Worm (Caenorhabditis elegans) whole organism, midembryonic: ENCODE results near the gene pot-2.
A peak's percentile ranks its signal among the peaks of the same experiment; 100 is the strongest.

Experiments
- T22C8.4 ChIP-seq: fragments of 200-800 bp; sonication (Bioruptor generic); IDR thresholded peaks from 2 replicates; pipeline ENCODE4 v1.3.6; 2022; ENCODE audit warnings: missing genetic modification characterization, missing compliant biosample characterization
- cog-1 ChIP-seq: sonication (generic microtip); optimal IDR thresholded peaks from 2 replicates; lab custom pipeline; 2016; ENCODE audit warnings: missing genetic modification characterization, missing compliant biosample characterization
- flt-1 ChIP-seq: fragments of 200-800 bp; sonication (Bioruptor generic); IDR thresholded peaks from 2 replicates; pipeline ENCODE4 v1.3.6; 2022; ENCODE audit warnings: missing genetic modification characterization, missing compliant biosample characterization
- klf-2 ChIP-seq: fragments of 200-800 bp; sonication (Bioruptor generic); conservative IDR thresholded peaks from 2 replicates; pipeline ENCODE4 v1.3.6; 2022; ENCODE audit warnings: missing genetic modification reagents, missing genetic modification characterization, missing compliant biosample characterization
- med-1 ChIP-seq: sonication (generic microtip); optimal IDR thresholded peaks from 2 replicates; lab custom pipeline; 2017; ENCODE audit warnings: missing genetic modification characterization, mild to moderate bottlenecking, missing compliant biosample characterization, antibody characterized with exemption, missing genetic modification reagents; ENCODE audit not compliant: insufficient read depth
- ref-1 ChIP-seq: fragments of 200-800 bp; sonication (Bioruptor generic); conservative IDR thresholded peaks from 2 replicates; pipeline ENCODE4 v1.3.6; 2022; ENCODE audit warnings: missing genetic modification reagents, missing genetic modification characterization, missing compliant biosample characterization
- tab-1 ChIP-seq: fragments of 200-800 bp; sonication (Bioruptor generic); IDR thresholded peaks from 2 replicates; pipeline ENCODE4 v1.3.6; 2022; ENCODE audit warnings: missing genetic modification characterization, missing compliant biosample characterization
- ztf-23 ChIP-seq: fragments of 200-800 bp; sonication (Bioruptor generic); IDR thresholded peaks from 2 replicates; pipeline ENCODE4 v1.3.6; 2022; ENCODE audit warnings: missing genetic modification reagents, missing genetic modification characterization, missing compliant biosample characterization
- ztf-29 ChIP-seq: fragments of 200-800 bp; sonication (Bioruptor generic); IDR thresholded peaks from 2 replicates; pipeline ENCODE4 v1.3.6; 2022; ENCODE audit warnings: missing genetic modification reagents, missing genetic modification characterization, missing compliant biosample characterization

Gene pot-2

DNA sequence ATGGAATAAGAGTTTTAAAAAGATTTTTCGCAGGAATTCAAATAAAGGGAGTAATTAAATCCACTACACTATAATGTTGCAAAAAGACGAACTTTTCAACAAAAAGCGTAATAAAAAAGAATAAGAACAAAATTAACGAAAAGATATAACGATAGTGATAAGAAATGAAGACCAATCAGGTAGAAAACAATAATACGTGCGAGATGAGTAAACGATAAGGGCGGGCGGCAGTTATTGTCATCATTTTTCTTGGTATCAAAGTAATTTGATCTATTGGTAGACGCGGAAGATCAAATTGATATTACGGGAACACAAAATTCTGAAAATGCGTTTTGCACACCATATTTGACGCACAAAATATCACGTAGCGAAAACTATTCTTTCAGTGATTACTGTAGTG, 29.5 kb upstream of the pot-2 start:
- TF ChIP-seq klf-2 (GFP tag; lab: Robert Waterston, UW) (no peak), ztf-29 (GFP tag; lab: Robert Waterston, UW) (no peak), ztf-23 (no peak), cog-1 (no peak), med-1 (GFP tag; lab: Kevin White, UChicago) (no peak), flt-1 (GFP tag; lab: Robert Waterston, UW) (no peak), ref-1 (GFP tag; lab: Robert Waterston, UW) (no peak), T22C8.4 (no peak), tab-1 (GFP tag; lab: Robert Waterston, UW) (no peak)

DNA sequence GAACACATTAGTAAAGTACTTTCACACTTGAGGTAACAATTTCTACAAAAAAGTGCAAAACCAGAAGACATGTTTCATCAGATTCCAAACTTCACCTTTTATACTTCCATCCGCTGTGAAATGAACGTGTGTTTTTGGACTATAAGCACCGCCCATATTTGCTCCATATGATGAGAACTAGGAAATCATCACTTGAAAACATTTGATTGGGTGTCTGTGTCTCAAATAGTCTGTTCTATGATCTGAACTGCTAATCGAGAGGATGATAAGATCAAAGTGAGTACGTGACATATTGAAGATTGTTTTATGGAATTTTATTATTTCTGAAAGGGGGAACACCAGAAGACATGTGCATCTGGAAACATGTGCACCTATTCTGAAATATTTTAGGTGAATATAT, 28.6 kb upstream of the pot-2 start:
- TF ChIP-seq ref-1 (GFP tag; lab: Robert Waterston, UW) (no peak), med-1 (GFP tag; lab: Kevin White, UChicago) (no peak), cog-1 (no peak), ztf-23 (no peak), ztf-29 (GFP tag; lab: Robert Waterston, UW) (no peak), klf-2 (GFP tag; lab: Robert Waterston, UW) (no peak), T22C8.4 (no peak), tab-1 (GFP tag; lab: Robert Waterston, UW) (no peak), flt-1 (GFP tag; lab: Robert Waterston, UW) (no peak)

DNA sequence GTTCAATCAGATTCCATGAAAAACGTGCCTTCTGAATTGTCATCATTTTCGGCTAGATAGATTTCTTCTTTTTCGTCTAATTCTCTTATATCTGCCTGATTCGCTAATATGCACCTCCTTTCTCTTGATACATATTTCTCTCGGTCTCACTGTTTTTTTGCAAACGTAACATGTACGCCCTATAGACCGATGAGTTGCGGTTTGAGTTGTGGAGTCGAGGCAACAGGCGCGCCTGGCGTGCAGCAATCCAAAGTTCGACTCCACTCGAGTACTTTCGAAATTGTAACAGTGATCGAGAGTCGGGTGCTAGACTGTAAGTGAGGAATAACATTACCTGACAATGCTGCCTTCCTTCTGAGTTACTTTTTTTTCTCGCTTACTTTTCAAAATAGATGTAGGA, 27.2 kb upstream of the pot-2 start:
- peak; percentile 90 for TF ChIP-seq ztf-29 (GFP tag; lab: Robert Waterston, UW)
- TF ChIP-seq ztf-23, result peak; percentile 92
- TF ChIP-seq T22C8.4, result peak; percentile 87
- peak; percentile 82 for TF ChIP-seq ref-1 (GFP tag; lab: Robert Waterston, UW)
- peak; percentile 96 for TF ChIP-seq flt-1 (GFP tag; lab: Robert Waterston, UW)
- TF ChIP-seq klf-2 (GFP tag; lab: Robert Waterston, UW), result peak; percentile 88
- peak; percentile 92 for TF ChIP-seq cog-1
- peak; percentile 72 for TF ChIP-seq med-1 (GFP tag; lab: Kevin White, UChicago)
- TF ChIP-seq tab-1 (GFP tag; lab: Robert Waterston, UW), result peak; percentile 92

DNA sequence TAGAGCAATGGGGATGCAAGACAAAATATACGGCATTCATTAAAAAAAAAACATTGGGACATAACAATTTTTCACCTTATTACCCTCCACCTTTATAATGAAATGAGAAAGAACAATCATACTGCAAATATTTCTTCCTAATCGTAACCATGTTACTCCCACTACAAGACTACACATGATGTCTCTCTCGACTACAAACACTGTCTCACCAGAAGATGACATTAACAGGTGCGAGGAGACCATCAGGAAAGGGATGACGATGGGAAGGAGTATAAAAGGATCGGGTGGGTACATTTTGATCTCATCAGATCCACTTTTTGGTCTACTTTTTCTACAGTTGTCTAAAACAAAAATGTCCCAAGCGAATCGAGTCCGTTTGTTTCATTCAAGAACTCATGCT, 26.1 kb upstream of the pot-2 start, which contains the start of gene dhs-8:
Gene dhs-8, plus strand, starts transcription at position 179 of the 400 bp plus-strand sequence.
- TF ChIP-seq flt-1 (GFP tag; lab: Robert Waterston, UW) (no peak), med-1 (GFP tag; lab: Kevin White, UChicago) (no peak), T22C8.4 (no peak), tab-1 (GFP tag; lab: Robert Waterston, UW) (no peak), ref-1 (GFP tag; lab: Robert Waterston, UW) (no peak), ztf-23 (no peak), cog-1 (no peak)

DNA sequence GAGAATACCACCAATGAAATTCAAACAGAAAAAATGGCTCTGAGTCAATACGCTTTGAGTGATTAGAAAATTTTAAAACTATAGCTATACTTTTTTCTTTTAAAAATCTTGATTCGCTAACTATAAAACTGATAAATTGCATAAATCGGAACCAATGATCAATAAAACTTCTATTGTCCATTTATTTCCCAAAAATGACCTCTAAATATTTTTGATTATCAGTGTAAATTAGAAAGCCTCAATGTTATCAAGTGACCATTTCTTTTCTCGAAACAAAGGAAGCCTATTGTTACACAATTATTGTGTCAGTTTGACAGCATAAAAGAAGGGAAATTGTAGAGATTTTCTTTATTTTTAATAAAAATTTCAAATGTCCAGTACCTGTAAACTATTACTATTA, 23.9 kb upstream of the pot-2 start, which contains the start of gene K10H10.4:
Gene K10H10.4, plus strand, starts transcription at position 301 of the 400 bp plus-strand sequence.
- TF ChIP-seq klf-2 (GFP tag; lab: Robert Waterston, UW), result no peak
- no peak for TF ChIP-seq ztf-23
- no peak for TF ChIP-seq flt-1 (GFP tag; lab: Robert Waterston, UW)
- TF ChIP-seq med-1 (GFP tag; lab: Kevin White, UChicago), result no peak
- TF ChIP-seq T22C8.4, result no peak
- no peak for TF ChIP-seq ref-1 (GFP tag; lab: Robert Waterston, UW)

DNA sequence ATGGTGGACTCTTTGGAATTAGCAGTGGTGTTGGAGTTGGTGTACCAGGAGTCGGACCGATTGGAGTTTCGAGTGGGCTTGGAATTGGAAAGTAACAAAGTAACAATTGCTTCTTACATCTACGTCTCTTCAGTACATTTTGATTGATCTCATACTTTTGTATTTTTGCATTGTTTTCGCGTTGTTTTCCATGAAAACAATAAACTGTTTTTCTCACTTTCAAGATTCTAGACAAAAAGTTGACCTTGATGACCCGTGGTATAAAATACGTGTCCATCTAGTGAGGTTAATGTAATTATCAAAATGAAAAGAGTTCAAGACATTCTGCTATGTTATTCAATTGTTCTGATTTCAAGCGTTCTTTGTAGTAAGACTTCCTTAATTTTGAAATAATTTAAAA, 22.5 kb upstream of the pot-2 start, which contains the start of gene K10H10.5:
Gene K10H10.5, plus strand, starts transcription at position 301 of the 400 bp plus-strand sequence.
- TF ChIP-seq cog-1 (no peak), klf-2 (GFP tag; lab: Robert Waterston, UW) (no peak), ref-1 (GFP tag; lab: Robert Waterston, UW) (no peak), ztf-29 (GFP tag; lab: Robert Waterston, UW) (no peak), tab-1 (GFP tag; lab: Robert Waterston, UW) (no peak), med-1 (GFP tag; lab: Kevin White, UChicago) (no peak), ztf-23 (no peak), T22C8.4 (no peak)

DNA sequence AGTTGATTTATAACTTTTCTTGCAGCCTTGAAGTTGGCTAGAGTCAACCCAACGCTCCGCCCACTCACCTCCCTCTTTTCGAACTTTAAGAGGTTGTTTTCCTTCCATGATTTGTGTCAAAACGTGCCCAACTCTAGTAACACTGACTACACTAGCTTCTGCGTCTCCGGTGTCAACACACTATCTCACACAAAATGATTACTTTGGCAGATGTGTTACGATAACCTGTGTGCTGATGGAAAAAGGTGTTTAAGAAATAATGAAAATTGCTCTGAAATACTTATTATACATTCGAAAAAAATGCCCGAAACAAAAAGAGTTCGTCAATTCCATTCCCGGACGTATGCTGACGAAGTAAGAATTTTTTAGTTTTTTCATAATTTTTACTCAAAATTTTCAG, 21.0 kb upstream of the pot-2 start, which contains the start of gene K10H10.6:
Gene K10H10.6, plus strand, starts transcription at position 301 of the 400 bp plus-strand sequence.
- TF ChIP-seq ztf-29 (GFP tag; lab: Robert Waterston, UW), result no peak
- TF ChIP-seq ztf-23, result no peak
- TF ChIP-seq T22C8.4, result no peak
- no peak for TF ChIP-seq med-1 (GFP tag; lab: Kevin White, UChicago)
- no peak for TF ChIP-seq flt-1 (GFP tag; lab: Robert Waterston, UW)
- TF ChIP-seq cog-1, result no peak
- TF ChIP-seq ref-1 (GFP tag; lab: Robert Waterston, UW), result no peak

DNA sequence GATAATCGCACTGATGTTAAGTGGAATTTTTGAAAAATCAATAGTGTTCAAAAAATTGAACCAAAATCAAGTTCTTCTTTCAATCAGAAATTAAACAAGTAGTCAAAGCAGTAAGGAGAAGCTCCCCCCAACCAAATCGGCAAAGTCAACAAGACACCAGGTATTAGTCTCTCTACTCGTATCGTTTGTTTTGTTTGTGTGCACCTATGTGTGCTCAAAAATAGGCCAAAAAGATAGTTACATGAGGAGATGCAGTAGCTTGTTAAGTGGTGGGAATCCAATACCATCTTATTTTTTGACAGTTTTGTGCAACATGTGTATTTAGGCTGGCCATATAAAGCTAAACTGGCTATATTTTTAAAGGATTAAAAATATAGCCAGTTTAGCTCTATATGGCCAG, 17.7 kb upstream of the pot-2 start, which contains the start of gene K10H10.12:
Gene K10H10.12, minus strand, starts transcription at position 101 of the 400 bp plus-strand sequence.
- TF ChIP-seq klf-2 (GFP tag; lab: Robert Waterston, UW), result no peak
- TF ChIP-seq T22C8.4, result no peak
- TF ChIP-seq ztf-23, result no peak
- TF ChIP-seq cog-1, result no peak

DNA sequence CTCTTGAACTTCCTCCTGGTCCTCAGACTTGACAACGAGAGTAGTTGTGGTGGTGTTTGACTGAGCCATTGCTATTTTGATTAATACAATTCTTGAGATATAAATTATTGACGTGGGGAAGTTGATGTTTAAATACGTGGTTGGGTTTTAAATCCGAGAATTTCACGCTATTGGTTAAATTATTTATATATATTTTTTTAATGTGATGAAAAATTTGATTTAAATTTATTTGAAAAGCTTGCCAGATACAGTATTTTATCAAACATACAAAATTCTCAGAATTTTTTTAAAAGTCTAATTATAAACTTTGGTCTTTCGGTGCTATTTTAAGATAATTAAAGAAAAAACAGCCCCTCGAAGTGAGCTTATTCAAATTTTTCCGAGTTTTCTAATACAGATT, 16.4 kb upstream of the pot-2 start, which contains the start of the genes K10H10.7 and K10H10.10:
Gene K10H10.7, minus strand, starts transcription at position 101 of the 400 bp plus-strand sequence.
Gene K10H10.10, plus strand, starts transcription at position 204 of the 400 bp plus-strand sequence.
- TF ChIP-seq tab-1 (GFP tag; lab: Robert Waterston, UW) (no peak), flt-1 (GFP tag; lab: Robert Waterston, UW) (no peak), T22C8.4 (no peak), ref-1 (GFP tag; lab: Robert Waterston, UW) (no peak), med-1 (GFP tag; lab: Kevin White, UChicago) (no peak), cog-1 (no peak), klf-2 (GFP tag; lab: Robert Waterston, UW) (no peak), ztf-23 (no peak)

DNA sequence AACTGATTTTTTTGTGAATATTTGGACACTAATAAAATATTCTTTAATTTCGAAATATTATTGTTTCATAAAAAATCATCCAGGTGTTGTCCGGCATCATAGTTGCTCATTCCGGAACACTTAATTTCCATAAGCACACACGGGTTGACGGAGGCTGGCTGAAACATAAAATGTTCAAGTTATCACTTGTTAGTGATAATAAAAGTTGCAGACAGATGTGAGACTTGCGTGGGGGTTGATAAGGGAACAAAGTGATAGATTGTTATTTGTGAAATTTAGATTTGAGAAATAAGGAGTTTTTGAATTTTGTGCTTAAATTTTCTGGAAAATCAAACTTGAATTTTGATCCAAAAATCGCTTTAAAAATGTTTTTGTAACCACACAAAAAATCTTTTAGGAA, 13.8 kb upstream of the pot-2 start:
- TF ChIP-seq cog-1 (no peak), ref-1 (GFP tag; lab: Robert Waterston, UW) (no peak), ztf-23 (no peak), med-1 (GFP tag; lab: Kevin White, UChicago) (no peak), tab-1 (GFP tag; lab: Robert Waterston, UW) (no peak), klf-2 (GFP tag; lab: Robert Waterston, UW) (no peak), T22C8.4 (no peak), flt-1 (GFP tag; lab: Robert Waterston, UW) (no peak), ztf-29 (GFP tag; lab: Robert Waterston, UW) (no peak)
